Worm (Caenorhabditis elegans) whole organism, L1 larva: ENCODE measurements around the gene mlh-1.

Source experiments
- C04F5.9 ChIP-seq: sonication (generic microtip); optimal IDR thresholded peaks from 2 replicates; lab custom pipeline; 2016; ENCODE audit warnings: missing genetic modification characterization, missing compliant biosample characterization
- C16A3.4 ChIP-seq: fragments of 150-350 bp; optimal IDR thresholded peaks from 2 replicates; lab custom pipeline; 2014; ENCODE audit warnings: missing biosample characterization, missing genetic modification characterization
- C34B4.2 ChIP-seq: sonication (generic microtip); optimal IDR thresholded peaks from 2 replicates; lab custom pipeline; 2017; ENCODE audit warnings: mild to moderate bottlenecking, missing genetic modification characterization, missing compliant biosample characterization
- F16B12.6 ChIP-seq: fragments of 150-350 bp; optimal IDR thresholded peaks from 2 replicates; lab custom pipeline; 2014; ENCODE audit warnings: missing biosample characterization, missing genetic modification characterization
- Y116A8C.19 ChIP-seq: sonication (generic microtip); optimal IDR thresholded peaks from 2 replicates; lab custom pipeline; 2016; ENCODE audit warnings: missing compliant biosample characterization, missing genetic modification characterization, borderline replicate concordance
- ama-1 ChIP-seq: fragments of 150-350 bp; optimal IDR thresholded peaks from 2 replicates; lab custom pipeline; 2014
- blmp-1 ChIP-seq: fragments of 150-350 bp; optimal IDR thresholded peaks from 2 replicates; lab custom pipeline; 2014; ENCODE audit warnings: missing biosample characterization, missing genetic modification characterization
- ceh-63 ChIP-seq: fragments of 200-800 bp; sonication (Bioruptor generic); optimal IDR thresholded peaks from 2 replicates; lab custom pipeline; 2018; ENCODE audit warnings: mild to moderate bottlenecking, missing genetic modification characterization, missing compliant biosample characterization
- dpl-1 ChIP-seq, 3 experiments: fragments of 150-350 bp in 2 of 3; sonication (generic microtip) in 1 of 3; optimal IDR thresholded peaks; 2 replicates each; lab custom pipeline; 2014 to 2017; ENCODE audit warnings: missing biosample characterization in 3 of 3, missing genetic modification characterization in 3 of 3, missing genetic modification reagents in 3 of 3
- dsc-1 ChIP-seq: sonication (generic microtip); optimal IDR thresholded peaks from 2 replicates; lab custom pipeline; 2016; ENCODE audit warnings: mild to moderate bottlenecking, missing genetic modification characterization, missing compliant biosample characterization
- efl-3 ChIP-seq: fragments of 200-800 bp; sonication (Bioruptor generic); optimal IDR thresholded peaks from 2 replicates; lab custom pipeline; 2018; ENCODE audit warnings: mild to moderate bottlenecking, missing genetic modification characterization, missing compliant biosample characterization
- elt-3 ChIP-seq, 6 experiments: fragments of 150-350 bp in 1 of 6; sonication (generic microtip); optimal IDR thresholded peaks; 2 replicates each; lab custom pipeline; 2017 to 2018; ENCODE audit warnings: missing biosample characterization in 6 of 6, missing genetic modification characterization in 6 of 6, inconsistent platforms in 1 of 6
- fkh-10 ChIP-seq: sonication (generic microtip); optimal IDR thresholded peaks from 2 replicates; lab custom pipeline; 2017; ENCODE audit warnings: missing biosample characterization, missing genetic modification reagents, missing genetic modification characterization
- fkh-8 ChIP-seq: sonication (generic microtip); optimal IDR thresholded peaks from 2 replicates; lab custom pipeline; 2016; ENCODE audit warnings: mild to moderate bottlenecking, missing genetic modification characterization, missing compliant biosample characterization
- grh-1 ChIP-seq: fragments of 200-800 bp; sonication (Bioruptor generic); IDR thresholded peaks from 2 replicates; pipeline ENCODE4 v1.3.6; 2022; ENCODE audit warnings: missing genetic modification reagents, missing genetic modification characterization, missing compliant biosample characterization
- hlh-17 ChIP-seq: fragments of 200-800 bp; sonication (Bioruptor generic); optimal IDR thresholded peaks from 2 replicates; lab custom pipeline; 2018; ENCODE audit warnings: missing genetic modification characterization, mild to moderate bottlenecking, missing compliant biosample characterization, moderate library complexity, borderline replicate concordance
- hlh-4 ChIP-seq: sonication (generic microtip); optimal IDR thresholded peaks from 2 replicates; lab custom pipeline; 2016; ENCODE audit warnings: mild to moderate bottlenecking, missing genetic modification characterization, missing compliant biosample characterization
- irx-1 ChIP-seq: sonication (generic microtip); optimal IDR thresholded peaks from 2 replicates; lab custom pipeline; 2016; ENCODE audit warnings: missing genetic modification characterization, missing compliant biosample characterization
- isw-1 ChIP-seq: fragments of 200-800 bp; sonication (Bioruptor generic); IDR thresholded peaks from 2 replicates; pipeline ENCODE4 v1.3.6; 2022; ENCODE audit warnings: missing genetic modification characterization, missing compliant biosample characterization
- jun-1 ChIP-seq: fragments of 150-350 bp; optimal IDR thresholded peaks from 2 replicates; lab custom pipeline; 2014; ENCODE audit warnings: missing biosample characterization, missing genetic modification reagents, missing genetic modification characterization
- lsy-2 ChIP-seq, 2 experiments: fragments of 150-350 bp; optimal IDR thresholded peaks; 2 replicates each; lab custom pipeline; 2014; ENCODE audit warnings: missing biosample characterization in 2 of 2, missing genetic modification characterization in 2 of 2
- mab-9 ChIP-seq: fragments of 200-800 bp; sonication (Bioruptor generic); IDR thresholded peaks from 2 replicates; pipeline ENCODE4 v1.3.6; 2022; ENCODE audit warnings: missing genetic modification reagents, missing genetic modification characterization, missing compliant biosample characterization
- mep-1 ChIP-seq: fragments of 150-350 bp; optimal IDR thresholded peaks from 2 replicates; lab custom pipeline; 2014; ENCODE audit warnings: missing biosample characterization, missing genetic modification characterization
- nhr-19 ChIP-seq: fragments of 200-800 bp; sonication (Bioruptor generic); conservative IDR thresholded peaks from 2 replicates; pipeline ENCODE4 v1.3.6; 2022; ENCODE audit warnings: missing genetic modification characterization, missing compliant biosample characterization
- nhr-20 ChIP-seq: sonication (generic microtip); optimal IDR thresholded peaks from 2 replicates; lab custom pipeline; 2016; ENCODE audit warnings: mild to moderate bottlenecking, missing genetic modification characterization, missing compliant biosample characterization
- nhr-237 ChIP-seq: fragments of 150-350 bp; optimal IDR thresholded peaks from 2 replicates; lab custom pipeline; 2014; ENCODE audit warnings: missing biosample characterization, missing genetic modification characterization
- nhr-71 ChIP-seq: sonication (generic microtip); optimal IDR thresholded peaks from 2 replicates; lab custom pipeline; 2016; ENCODE audit warnings: mild to moderate bottlenecking, missing genetic modification characterization, moderate library complexity, missing compliant biosample characterization
- nhr-76 ChIP-seq: sonication (generic microtip); optimal IDR thresholded peaks from 2 replicates; lab custom pipeline; 2017; ENCODE audit warnings: missing biosample characterization, missing genetic modification characterization
- nhr-77 ChIP-seq: fragments of 150-350 bp; optimal IDR thresholded peaks from 2 replicates; lab custom pipeline; 2014; ENCODE audit warnings: missing biosample characterization, missing genetic modification characterization
- nhr-84 ChIP-seq: sonication (generic microtip); optimal IDR thresholded peaks from 2 replicates; lab custom pipeline; 2017; ENCODE audit warnings: missing biosample characterization, missing genetic modification characterization
- nhr-85 ChIP-seq: sonication (generic microtip); peaks from one replicate; lab custom pipeline; 2016; ENCODE audit warnings: missing genetic modification characterization, inconsistent platforms, missing compliant biosample characterization
- nhr-90 ChIP-seq: sonication (generic microtip); optimal IDR thresholded peaks from 2 replicates; lab custom pipeline; 2016; ENCODE audit warnings: mild to moderate bottlenecking, missing genetic modification characterization, missing compliant biosample characterization; ENCODE audit not compliant: poor library complexity
- pag-3 ChIP-seq: sonication (generic microtip); optimal IDR thresholded peaks from 2 replicates; lab custom pipeline; 2017; ENCODE audit warnings: missing genetic modification characterization, mild to moderate bottlenecking, missing compliant biosample characterization, antibody characterized with exemption, borderline replicate concordance; ENCODE audit not compliant: insufficient read depth
- pax-3 ChIP-seq: fragments of 200-800 bp; sonication (Bioruptor generic); optimal IDR thresholded peaks from 2 replicates; lab custom pipeline; 2018; ENCODE audit warnings: mild to moderate bottlenecking, missing genetic modification characterization, moderate library complexity, missing compliant biosample characterization
- rnt-1 ChIP-seq: sonication (generic microtip); optimal IDR thresholded peaks from 2 replicates; lab custom pipeline; 2016; ENCODE audit warnings: mild to moderate bottlenecking, missing genetic modification characterization, moderate library complexity, missing compliant biosample characterization
- skn-1 ChIP-seq: fragments of 150-350 bp; optimal IDR thresholded peaks from 2 replicates; lab custom pipeline; 2014; ENCODE audit warnings: missing biosample characterization, missing genetic modification characterization
- snpc-4 ChIP-seq: fragments of 150-350 bp; optimal IDR thresholded peaks from 2 replicates; lab custom pipeline; 2014; ENCODE audit warnings: missing biosample characterization, missing genetic modification characterization
- sox-4 ChIP-seq: sonication (generic microtip); optimal IDR thresholded peaks from 2 replicates; lab custom pipeline; 2016; ENCODE audit warnings: missing genetic modification characterization, missing compliant biosample characterization
- sup-37 ChIP-seq: fragments of 200-800 bp; sonication (Bioruptor generic); optimal IDR thresholded peaks from 2 replicates; lab custom pipeline; 2018; ENCODE audit warnings: mild to moderate bottlenecking, missing genetic modification characterization, missing compliant biosample characterization
- swsn-7 ChIP-seq: sonication (generic microtip); optimal IDR thresholded peaks from 2 replicates; lab custom pipeline; 2016; ENCODE audit warnings: missing genetic modification characterization, missing compliant biosample characterization
- tbx-2 ChIP-seq: sonication (generic microtip); optimal IDR thresholded peaks from 2 replicates; lab custom pipeline; 2016; ENCODE audit warnings: missing genetic modification characterization, missing compliant biosample characterization
- tlp-1 ChIP-seq: fragments of 150-350 bp; optimal IDR thresholded peaks from 2 replicates; lab custom pipeline; 2014; ENCODE audit warnings: missing biosample characterization, missing genetic modification characterization
- unc-130 ChIP-seq: fragments of 150-350 bp; optimal IDR thresholded peaks from 2 replicates; lab custom pipeline; 2017; ENCODE audit warnings: missing biosample characterization, missing genetic modification characterization, inconsistent platforms
- unc-86 ChIP-seq: sonication (generic microtip); optimal IDR thresholded peaks from 2 replicates; lab custom pipeline; 2016; ENCODE audit warnings: missing genetic modification characterization, missing compliant biosample characterization
- unc-98 ChIP-seq: fragments of 200-800 bp; sonication (Bioruptor generic); IDR thresholded peaks from 2 replicates; pipeline ENCODE4 v1.3.6; 2022; ENCODE audit warnings: missing genetic modification characterization, missing compliant biosample characterization
- vab-15 ChIP-seq: sonication (generic microtip); optimal IDR thresholded peaks from 2 replicates; lab custom pipeline; 2017; ENCODE audit warnings: missing genotype, mild to moderate bottlenecking, missing genetic modification characterization, missing compliant biosample characterization
- xbp-1 ChIP-seq: sonication (generic microtip); optimal IDR thresholded peaks from 2 replicates; lab custom pipeline; 2016; ENCODE audit warnings: missing genetic modification characterization, missing compliant biosample characterization
- zag-1 ChIP-seq: fragments of 150-350 bp; optimal IDR thresholded peaks from 2 replicates; lab custom pipeline; 2014; ENCODE audit warnings: missing biosample characterization, missing genetic modification characterization
- ztf-4 ChIP-seq: fragments of 150-350 bp; optimal IDR thresholded peaks from 2 replicates; lab custom pipeline; 2014; ENCODE audit warnings: missing biosample characterization, missing genetic modification characterization

Gene mlh-1

ce11 chrIII:13534704-13535103 lies 20.3 kb upstream of the mlh-1 start (continued):
- TF ChIP-seq hlh-17 (GFP tag; lab: Kevin White, UChicago): no peak
- TF ChIP-seq, all 84 proteins: peak for 12

- TF ChIP-seq C04F5.9 (no peak), jun-1 (tag; lab: Kevin White, UChicago) (no peak), fkh-8 (tag; lab: Kevin White, UChicago) (no peak), snpc-4 (tag; lab: Kevin White, UChicago) (no peak), dpl-1 (GFP tag; optimal IDR thresholded peaks at IDR 0.05; lab: Kevin White, UChicago) (no peak), mab-9 (GFP tag; lab: Robert Waterston, UW) (no peak), unc-130 (tag; lab: Kevin White, UChicago) (no peak), tlp-1 (tag; lab: Kevin White, UChicago) (no peak), skn-1 (tag; lab: Kevin White, UChicago) (no peak), Y116A8C.19 (no peak), nhr-237 (tag; lab: Kevin White, UChicago) (no peak), nhr-19 (no peak), nhr-84 (tag; lab: Kevin White, UChicago) (no peak), ztf-4 (tag; lab: Kevin White, UChicago) (no peak), C16A3.4 (no peak)
Measured at ce11 chrIII:13530838-13531237, 16.5 kb upstream of the mlh-1 start.

ce11 chrIII:13530017-13530416 lies 15.6 kb upstream of the mlh-1 start:
- TF ChIP-seq ceh-63 (GFP tag; lab: Kevin White, UChicago): no peak
- peak; percentile 74 for TF ChIP-seq mep-1 (tag; lab: Kevin White, UChicago)
- TF ChIP-seq fkh-8 (tag; lab: Kevin White, UChicago): peak; percentile 62
- TF ChIP-seq xbp-1 (tag; lab: Kevin White, UChicago): peak; percentile 51
- TF ChIP-seq ama-1 (lab: Kevin White, UChicago): no peak
- TF ChIP-seq elt-3 (tag; optimal IDR thresholded peaks at IDR 0.05; lab: Kevin White, UChicago): peak in 1 of 6 experiments; percentile 12
- TF ChIP-seq nhr-71 (tag; lab: Kevin White, UChicago): peak; percentile 79
- TF ChIP-seq hlh-4 (tag; lab: Kevin White, UChicago): no peak
- TF ChIP-seq F16B12.6 (tag; lab: Kevin White, UChicago): peak; percentile 51
- no peak for TF ChIP-seq sup-37 (GFP tag; lab: Kevin White, UChicago)
- peak; percentile 16 for TF ChIP-seq fkh-10 (GFP tag; lab: Kevin White, UChicago)
- TF ChIP-seq tbx-2 (tag; lab: Kevin White, UChicago): peak; percentile 52
- no peak for TF ChIP-seq sox-4
- peak; percentile 62 for TF ChIP-seq nhr-20
- peak; percentile 98 for TF ChIP-seq blmp-1
- no peak for TF ChIP-seq unc-98 (GFP tag; lab: Robert Waterston, UW)
- peak; percentile 65 for TF ChIP-seq C16A3.4
- TF ChIP-seq nhr-237 (tag; lab: Kevin White, UChicago): no peak
- TF ChIP-seq rnt-1 (tag; lab: Kevin White, UChicago): peak; percentile 72
- TF ChIP-seq lsy-2 (tag; optimal IDR thresholded peaks at IDR 0.05; lab: Kevin White, UChicago): peak; percentile 71 to 79
- TF ChIP-seq zag-1 (tag; lab: Kevin White, UChicago): no peak
- no peak for TF ChIP-seq pax-3 (tag; lab: Kevin White, UChicago)
- TF ChIP-seq irx-1 (tag; lab: Kevin White, UChicago): peak; percentile 20
- 0 out of 2 replicates have a peak, but pooled peaks have one; percentile 33 for TF ChIP-seq mab-9 (GFP tag; lab: Robert Waterston, UW)
- no peak for TF ChIP-seq ztf-4 (tag; lab: Kevin White, UChicago)
- TF ChIP-seq nhr-77: no peak
- TF ChIP-seq swsn-7: peak; percentile 67
- TF ChIP-seq efl-3: no peak
- peak; percentile 58 for TF ChIP-seq unc-86 (tag; lab: Kevin White, UChicago)
- peak; percentile 57 for TF ChIP-seq vab-15 (tag; lab: Kevin White, UChicago)
- no peak for TF ChIP-seq nhr-76 (tag; lab: Kevin White, UChicago)
- TF ChIP-seq nhr-85 (tag; lab: Kevin White, UChicago): no peak
- peak; percentile 42 for TF ChIP-seq isw-1 (GFP tag; lab: Robert Waterston, UW)
- TF ChIP-seq skn-1 (tag; lab: Kevin White, UChicago): peak; percentile 62
- peak; percentile 63 for TF ChIP-seq dsc-1 (tag; lab: Kevin White, UChicago)
- no peak; the same call in 1 of the 2 replicates for TF ChIP-seq grh-1 (GFP tag; lab: Robert Waterston, UW)
- no peak for TF ChIP-seq C34B4.2 (tag; lab: Kevin White, UChicago)
- TF ChIP-seq pag-3: no peak
- no peak for TF ChIP-seq Y116A8C.19
- TF ChIP-seq nhr-90 (tag; lab: Kevin White, UChicago): peak; percentile 49
